Worm (Caenorhabditis elegans) whole organism, L4 larva: Measurements from ENCODE around the gene ufd-3.

Source experiments
- F44E2.7 ChIP-seq: fragments of 200-800 bp; sonication (Bioruptor generic); IDR thresholded peaks from 2 replicates; pipeline ENCODE4 v2.1.2; 2022; ENCODE audit warnings: missing genetic modification characterization, missing compliant biosample characterization
- F49E8.2 ChIP-seq: sonication (generic microtip); optimal IDR thresholded peaks from 2 replicates; lab custom pipeline; 2016; ENCODE audit warnings: missing compliant biosample characterization, mild to moderate bottlenecking, missing genetic modification characterization, borderline replicate concordance
- R02D3.7 ChIP-seq: fragments of 150-350 bp; sonication (generic microtip); optimal IDR thresholded peaks from 3 replicates; lab custom pipeline; 2014; ENCODE audit warnings: missing biosample characterization, missing genetic modification characterization
- T26A8.4 ChIP-seq: fragments of 200-800 bp; sonication (Bioruptor generic); IDR thresholded peaks from 2 replicates; pipeline ENCODE4 v1.3.6; 2022; ENCODE audit warnings: missing genetic modification characterization, missing compliant biosample characterization
- Y105C5A.15 ChIP-seq: fragments of 200-800 bp; sonication (Bioruptor generic); IDR thresholded peaks from 2 replicates; pipeline ENCODE4 v1.3.6; 2022; ENCODE audit warnings: missing genetic modification characterization, missing compliant biosample characterization
- Y5F2A.4 ChIP-seq: fragments of 200-800 bp; sonication (Bioruptor generic); optimal IDR thresholded peaks from 2 replicates; lab custom pipeline; 2018; ENCODE audit warnings: mild to moderate bottlenecking, missing genetic modification characterization, missing compliant biosample characterization
- Y75B8A.6 ChIP-seq: fragments of 200-800 bp; sonication (Bioruptor generic); IDR thresholded peaks from 2 replicates; pipeline ENCODE4 v1.3.6; 2022; ENCODE audit warnings: missing genetic modification reagents, missing genetic modification characterization, missing compliant biosample characterization
- ZK337.2 ChIP-seq: fragments of 200-800 bp; sonication (Bioruptor generic); IDR thresholded peaks from 2 replicates; pipeline ENCODE4 v1.3.6; 2022; ENCODE audit warnings: missing genetic modification reagents, missing genetic modification characterization, missing compliant biosample characterization
- ZK546.5 ChIP-seq, 2 experiments: sonication (generic microtip); optimal IDR thresholded peaks; 2 replicates each; lab custom pipeline; 2017; ENCODE audit warnings: missing biosample characterization in 2 of 2, missing genetic modification characterization in 2 of 2
- aly-2 ChIP-seq: sonication (generic microtip); optimal IDR thresholded peaks from 2 replicates; lab custom pipeline; 2018; ENCODE audit warnings: missing biosample characterization, missing genetic modification characterization
- ama-1 ChIP-seq: fragments of 150-350 bp; optimal IDR thresholded peaks from 2 replicates; lab custom pipeline; 2014; ENCODE audit warnings: inconsistent platforms, mixed read lengths
- attf-4 ChIP-seq: sonication (generic microtip); optimal IDR thresholded peaks from 3 replicates; lab custom pipeline; 2017; ENCODE audit warnings: missing biosample characterization, missing genetic modification characterization
- ceh-20 ChIP-seq: fragments of 200-800 bp; sonication (Bioruptor generic); IDR thresholded peaks from 2 replicates; pipeline ENCODE4 v1.3.6; 2022; ENCODE audit warnings: missing genetic modification reagents, missing genetic modification characterization, missing compliant biosample characterization
- ceh-28 ChIP-seq: fragments of 150-350 bp; optimal IDR thresholded peaks from 2 replicates; lab custom pipeline; 2014; ENCODE audit warnings: missing biosample characterization, missing genetic modification reagents, missing genetic modification characterization
- ceh-44 ChIP-seq: fragments of 200-800 bp; sonication (Bioruptor generic); IDR thresholded peaks from 2 replicates; pipeline ENCODE4 v1.3.6; 2022; ENCODE audit warnings: missing genetic modification reagents, missing genetic modification characterization, missing compliant biosample characterization
- ceh-62 ChIP-seq: sonication (generic microtip); optimal IDR thresholded peaks from 2 replicates; lab custom pipeline; 2017; ENCODE audit warnings: missing biosample characterization, missing genetic modification characterization
- ceh-82 ChIP-seq: sonication (generic microtip); optimal IDR thresholded peaks from 2 replicates; lab custom pipeline; 2017; ENCODE audit warnings: missing biosample characterization, missing genetic modification characterization
- ces-1 ChIP-seq: fragments of 150-350 bp; sonication (generic microtip); optimal IDR thresholded peaks from 4 replicates; lab custom pipeline; 2014; ENCODE audit warnings: missing biosample characterization, missing genetic modification reagents, missing genetic modification characterization
- cey-2 ChIP-seq: sonication (generic microtip); optimal IDR thresholded peaks from 3 replicates; lab custom pipeline; 2017; ENCODE audit warnings: missing genetic modification characterization, mild to moderate bottlenecking, missing compliant biosample characterization, antibody characterized with exemption, borderline replicate concordance; ENCODE audit not compliant: insufficient read depth
- daf-16 ChIP-seq, 3 experiments: sonication (generic microtip); optimal IDR thresholded peaks; 2 replicates each; lab custom pipeline; 2016 to 2017; ENCODE audit warnings: missing genetic modification characterization in 3 of 3, missing genetic modification reagents in 3 of 3, mild to moderate bottlenecking in 2 of 3, missing compliant biosample characterization in 2 of 3, missing biosample characterization in 1 of 3, moderate library complexity in 1 of 3
- daf-8 ChIP-seq: fragments of 200-800 bp; sonication (Bioruptor generic); IDR thresholded peaks from 2 replicates; pipeline ENCODE4 v1.3.6; 2022; ENCODE audit warnings: missing genetic modification characterization, missing compliant biosample characterization
- dmd-6 ChIP-seq: fragments of 200-800 bp; sonication (Bioruptor generic); IDR thresholded peaks from 2 replicates; pipeline ENCODE4 v1.3.6; 2022; ENCODE audit warnings: missing genetic modification reagents, missing genetic modification characterization, missing compliant biosample characterization
- dmd-9 ChIP-seq: fragments of 200-800 bp; sonication (Bioruptor generic); IDR thresholded peaks from 2 replicates; pipeline ENCODE4 v1.3.6; 2022; ENCODE audit warnings: missing genetic modification reagents, missing genetic modification characterization, missing compliant biosample characterization
- fkh-10 ChIP-seq: fragments of 150-350 bp; optimal IDR thresholded peaks from 2 replicates; lab custom pipeline; 2014; ENCODE audit warnings: missing biosample characterization, missing genetic modification reagents, missing genetic modification characterization
- fos-1 ChIP-seq: fragments of 150-350 bp; optimal IDR thresholded peaks from 2 replicates; lab custom pipeline; 2014; ENCODE audit warnings: missing biosample characterization, missing genetic modification characterization
- hlh-30 ChIP-seq: sonication (generic microtip); optimal IDR thresholded peaks from 2 replicates; lab custom pipeline; 2017; ENCODE audit warnings: antibody characterized with exemption, mild to moderate bottlenecking, missing genetic modification characterization, missing compliant biosample characterization; ENCODE audit not compliant: insufficient read depth
- hmg-1.1 ChIP-seq: fragments of 200-800 bp; sonication (Bioruptor generic); IDR thresholded peaks from 2 replicates; pipeline ENCODE4 v1.3.6; 2022; ENCODE audit warnings: missing genetic modification reagents, missing genetic modification characterization, missing compliant biosample characterization
- jun-1 ChIP-seq: fragments of 150-350 bp; optimal IDR thresholded peaks from 2 replicates; lab custom pipeline; 2014; ENCODE audit warnings: missing biosample characterization, missing genetic modification reagents, missing genetic modification characterization
- lim-7 ChIP-seq: fragments of 200-800 bp; sonication (Bioruptor generic); IDR thresholded peaks from 2 replicates; pipeline ENCODE4 v1.3.6; 2022; ENCODE audit warnings: missing genetic modification characterization, missing compliant biosample characterization
- lin-39 ChIP-seq: fragments of 150-350 bp; optimal IDR thresholded peaks from 2 replicates; lab custom pipeline; 2014; ENCODE audit warnings: missing biosample characterization, missing genetic modification reagents, missing genetic modification characterization
- lsy-2 ChIP-seq, 2 experiments: fragments of 150-350 bp in 1 of 2; sonication (generic microtip) in 1 of 2; optimal IDR thresholded peaks; 2 replicates each; lab custom pipeline; 2014 to 2017; ENCODE audit warnings: missing biosample characterization in 2 of 2, missing genetic modification characterization in 2 of 2
- madf-5 ChIP-seq, 2 experiments: fragments of 200-800 bp; sonication (Bioruptor generic); IDR thresholded peaks; 2 replicates each; pipeline ENCODE4 v1.3.6; 2022; ENCODE audit warnings: missing compliant biosample characterization in 2 of 2, missing genetic modification characterization in 2 of 2
- madf-9 ChIP-seq: fragments of 200-800 bp; sonication (Bioruptor generic); conservative IDR thresholded peaks from 2 replicates; pipeline ENCODE4 v1.3.6; 2022; ENCODE audit warnings: missing genetic modification reagents, missing genetic modification characterization, missing compliant biosample characterization
- mdl-1 ChIP-seq, 2 experiments: fragments of 150-350 bp in 1 of 2; sonication (generic microtip) in 1 of 2; optimal IDR thresholded peaks; 2 replicates each; lab custom pipeline; 2014 to 2017; ENCODE audit warnings: missing biosample characterization in 2 of 2, missing genetic modification characterization in 2 of 2
- mep-1 ChIP-seq: fragments of 150-350 bp; sonication (generic microtip); optimal IDR thresholded peaks from 3 replicates; lab custom pipeline; 2014; ENCODE audit warnings: missing biosample characterization, missing genetic modification characterization
- nhr-102 ChIP-seq: sonication (generic microtip); optimal IDR thresholded peaks from 2 replicates; lab custom pipeline; 2016; ENCODE audit warnings: mild to moderate bottlenecking, missing genetic modification characterization, moderate library complexity, missing compliant biosample characterization
- nhr-111 ChIP-seq: fragments of 200-800 bp; sonication (Bioruptor generic); optimal IDR thresholded peaks from 2 replicates; lab custom pipeline; 2018; ENCODE audit warnings: mild to moderate bottlenecking, missing genetic modification characterization, missing compliant biosample characterization
- nhr-76 ChIP-seq: fragments of 150-350 bp; optimal IDR thresholded peaks from 2 replicates; lab custom pipeline; 2014; ENCODE audit warnings: missing biosample characterization, missing genetic modification characterization
- pha-4 ChIP-seq, 2 experiments: fragments of 150-350 bp in 1 of 2; fragments of 200-800 bp in 1 of 2; sonication (Bioruptor generic) in 1 of 2; IDR thresholded peaks in 1 of 2; optimal IDR thresholded peaks in 1 of 2; 2 replicates each; pipeline versions ENCODE4 v1.3.6 to Lab custom; 2014 to 2022; ENCODE audit warnings: missing genetic modification characterization in 2 of 2, missing genetic modification reagents in 2 of 2, missing biosample characterization in 1 of 2, missing compliant biosample characterization in 1 of 2
- pqm-1 ChIP-seq: sonication (generic microtip); optimal IDR thresholded peaks from 2 replicates; lab custom pipeline; 2017; ENCODE audit warnings: missing biosample characterization, missing genetic modification characterization
- rbr-2 ChIP-seq: sonication (generic microtip); optimal IDR thresholded peaks from 2 replicates; lab custom pipeline; 2016; ENCODE audit warnings: missing genotype, missing genetic modification characterization, missing compliant biosample characterization
- saeg-2 ChIP-seq: fragments of 200-800 bp; sonication (Bioruptor generic); IDR thresholded peaks from 2 replicates; pipeline ENCODE4 v1.3.6; 2022; ENCODE audit warnings: missing genetic modification reagents, missing genetic modification characterization, missing compliant biosample characterization
- set-16 ChIP-seq: fragments of 200-800 bp; sonication (Bioruptor generic); IDR thresholded peaks from 2 replicates; pipeline ENCODE4 v1.3.6; 2022; ENCODE audit warnings: missing genetic modification reagents, missing genetic modification characterization, missing compliant biosample characterization
- snpc-4 ChIP-seq: fragments of 150-350 bp; optimal IDR thresholded peaks from 2 replicates; lab custom pipeline; 2014; ENCODE audit warnings: missing biosample characterization, missing genetic modification characterization
- spr-1 ChIP-seq: sonication (generic microtip); optimal IDR thresholded peaks from 2 replicates; lab custom pipeline; 2016; ENCODE audit warnings: mild to moderate bottlenecking, missing genetic modification characterization, missing compliant biosample characterization
- spr-3 ChIP-seq: fragments of 200-800 bp; sonication (Bioruptor generic); optimal IDR thresholded peaks from 2 replicates; lab custom pipeline; 2018; ENCODE audit warnings: mild to moderate bottlenecking, missing genetic modification characterization, missing compliant biosample characterization
- unc-130 ChIP-seq: sonication (generic microtip); optimal IDR thresholded peaks from 2 replicates; lab custom pipeline; 2016; ENCODE audit warnings: missing genetic modification reagents, missing genetic modification characterization, missing compliant biosample characterization
- unc-62 ChIP-seq, 3 experiments: fragments of 150-350 bp in 1 of 3; sonication (generic microtip); optimal IDR thresholded peaks in 2 of 3; peaks in 1 of 3; 1 replicate in 1 of 3; 2 replicates in 2 of 3; lab custom pipeline; 2014 to 2017; ENCODE audit warnings: missing biosample characterization in 3 of 3, missing genetic modification characterization in 3 of 3, missing genetic modification reagents in 3 of 3, missing genotype in 1 of 3
- zfp-2 ChIP-seq: sonication (generic microtip); optimal IDR thresholded peaks from 2 replicates; lab custom pipeline; 2016; ENCODE audit warnings: mild to moderate bottlenecking, missing genetic modification characterization, missing compliant biosample characterization
- zip-2 ChIP-seq: fragments of 150-350 bp; optimal IDR thresholded peaks from 2 replicates; lab custom pipeline; 2014; ENCODE audit warnings: missing biosample characterization, missing genetic modification characterization

The ufd-3 gene

ce11 chrII:9940430-9940829 lies at the start of gene ufd-3:
Gene ufd-3 (plus strand): TSS chrII:9940753.
- TF ChIP-seq ama-1 (lab: Kevin White, UChicago) (peak; percentile 63), F44E2.7 (no peak), T26A8.4 (0 out of 2 replicates have a peak, but pooled peaks have one; percentile 57), Y105C5A.15 (GFP tag; lab: Robert Waterston, UW) (no peak), zip-2 (no peak), spr-3 (no peak), mep-1 (tag; lab: Kevin White, UChicago) (peak; percentile 82), attf-4 (tag; lab: Kevin White, UChicago) (no peak), ZK546.5 (tag; optimal IDR thresholded peaks at IDR 0.05; lab: Kevin White, UChicago) (no peak), daf-16 (GFP tag; optimal IDR thresholded peaks at IDR 0.05; lab: Kevin White, UChicago) (peak in 1 of 2 experiments; percentile 31), daf-16 (tag; optimal IDR thresholded peaks at IDR 0.05; lab: Kevin White, UChicago) (peak; percentile 15), pqm-1 (tag; lab: Kevin White, UChicago) (no peak), spr-1 (tag; lab: Kevin White, UChicago) (no peak), madf-9 (GFP tag; lab: Robert Waterston, UW) (peak; percentile 61; the same call in 1 of the 2 replicates), fkh-10 (peak; percentile 51), F49E8.2 (peak; percentile 63), ceh-20 (0 out of 2 replicates have a peak, but pooled peaks have one; percentile 18), madf-5 (GFP tag; IDR thresholded peaks at IDR 0.05; lab: Robert Waterston, UW) (peak in 1 of 2 experiments; percentile 14; a peak in 1 of 4 replicates), lim-7 (GFP tag; lab: Robert Waterston, UW) (no peak), ceh-62 (tag; lab: Kevin White, UChicago) (no peak), unc-130 (GFP tag; lab: Kevin White, UChicago) (peak; percentile 91), Y5F2A.4 (no peak), nhr-111 (GFP tag; lab: Kevin White, UChicago) (no peak), aly-2 (no peak), ces-1 (GFP tag; lab: Kevin White, UChicago) (no peak), ceh-44 (GFP tag; lab: Robert Waterston, UW) (peak; percentile 22; the same call in 1 of the 2 replicates), nhr-76 (tag; lab: Kevin White, UChicago) (no peak), mdl-1 (tag; optimal IDR thresholded peaks at IDR 0.05; lab: Kevin White, UChicago) (peak in 1 of 2 experiments; percentile 24), unc-62 (GFP tag; optimal IDR thresholded peaks at IDR 0.05 in 1 of 2; lab: Kevin White, UChicago) (peak in 1 of 2 experiments; percentile 89), unc-62 (tag; optimal IDR thresholded peaks at IDR 0.05; lab: Kevin White, UChicago) (no peak), dmd-9 (GFP tag; lab: Robert Waterston, UW) (peak; percentile 81), zfp-2 (tag; lab: Kevin White, UChicago) (no peak), set-16 (GFP tag; lab: Robert Waterston, UW) (no peak), daf-8 (GFP tag; lab: Robert Waterston, UW) (no peak), rbr-2 (tag; lab: Kevin White, UChicago) (peak; percentile 66), nhr-102 (peak; percentile 46), hmg-1.1 (GFP tag; lab: Robert Waterston, UW) (no peak), fos-1 (no peak), ceh-28 (tag; lab: Kevin White, UChicago) (no peak), R02D3.7 (tag; lab: Kevin White, UChicago) (no peak), hlh-30 (tag; lab: Kevin White, UChicago) (peak; percentile 59), pha-4 (GFP tag; IDR thresholded peaks at IDR 0.05; lab: Robert Waterston, UW) (peak; percentile 46; the same call in 1 of the 2 replicates), pha-4 (tag; optimal IDR thresholded peaks at IDR 0.05; lab: Kevin White, UChicago) (peak; percentile 59), dmd-6 (peak; percentile 63), saeg-2 (no peak), jun-1 (no peak), cey-2 (no peak), Y75B8A.6 (GFP tag; lab: Robert Waterston, UW) (no peak), snpc-4 (tag; lab: Kevin White, UChicago) (no peak), lsy-2 (tag; optimal IDR thresholded peaks at IDR 0.05; lab: Kevin White, UChicago) (peak; percentile 38 to 92), lin-39 (tag; lab: Kevin White, UChicago) (no peak), ceh-82 (tag; lab: Kevin White, UChicago) (no peak), ZK337.2 (GFP tag; lab: Robert Waterston, UW) (peak; percentile 77; the same call in 1 of the 2 replicates)
